Worm (Caenorhabditis elegans): ENCODE data around the gene F22E5.2.
"Not testable (repeated sequence)": the region's sequence is repeated elsewhere in the genome, so short reads cannot be mapped to it uniquely, and the experiment has no call there.

F22E5.2 gene

DNA sequence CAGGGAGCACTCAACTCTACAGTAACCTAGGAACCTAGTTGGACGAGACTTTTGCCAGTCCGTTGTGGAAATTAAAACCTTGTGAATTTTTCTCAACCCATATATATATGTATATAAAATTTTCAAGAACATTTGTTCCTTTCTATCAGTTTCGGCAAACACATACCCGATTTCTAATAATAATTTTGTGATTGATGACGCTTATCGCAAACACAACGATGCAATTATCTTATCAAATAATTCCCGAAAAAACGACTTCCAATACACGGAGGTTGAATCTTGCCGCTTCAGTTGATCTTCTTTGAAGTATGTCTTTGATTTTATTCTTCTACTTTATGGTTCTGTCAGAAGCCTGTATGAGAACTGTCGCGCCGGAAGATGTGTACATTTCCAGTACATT lies at the start of gene F22E5.2:
Gene F22E5.2 (plus strand): TSS at position 301 of the 400 bp plus-strand sequence.
- TF ChIP-seq ets-7 (tag; optimal IDR thresholded peaks at IDR 0.05); tra-4 (tag; optimal IDR thresholded peaks at IDR 0.05); hmg-4 (GFP tag; optimal IDR thresholded peaks at IDR 0.05): not testable (repeated sequence)

DNA sequence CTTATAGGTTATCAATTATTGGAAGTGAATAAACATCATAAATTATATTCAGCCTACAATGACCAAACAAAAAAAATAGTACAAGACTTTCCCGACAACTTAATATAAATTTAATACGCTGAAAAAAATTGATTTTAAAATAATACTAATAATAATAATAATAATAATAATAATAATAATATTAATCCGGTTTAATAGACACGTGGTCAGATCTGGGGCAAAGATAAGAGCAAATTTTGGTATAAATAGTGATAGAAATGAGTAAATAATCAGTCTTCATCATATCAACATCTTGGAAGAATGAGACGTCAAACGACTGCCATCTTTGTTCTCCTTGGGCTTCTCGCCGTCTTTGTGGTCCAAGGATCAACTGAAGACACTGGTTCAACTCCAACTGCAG lies 48.5 kb upstream of the F22E5.2 start, which contains the start of gene msrp-5:
Gene msrp-5 (plus strand): TSS at position 301 of the 400 bp plus-strand sequence.
- not testable (repeated sequence) for TF ChIP-seq tbx-11 (GFP tag; IDR thresholded peaks at IDR 0.05); tra-4 (tag; optimal IDR thresholded peaks at IDR 0.05); ceh-13 (GFP tag; optimal IDR thresholded peaks at IDR 0.05)

ce11 chrII:2619148-2619547 lies 46.0 kb upstream of the F22E5.2 start, which contains the start of gene msrp-6:
Gene msrp-6, plus strand, starts transcription at chrII:2619448.
- TF ChIP-seq tbx-37 (GFP tag; conservative IDR thresholded peaks at IDR 0.05); scrt-1 (GFP tag; IDR thresholded peaks at IDR 0.05); B0310.2 (tag; optimal IDR thresholded peaks at IDR 0.05): not testable (repeated sequence)

- no peak for TF ChIP-seq hnd-1 (tag; optimal IDR thresholded peaks at IDR 0.05)
These were observed 42.7 kb upstream of the F22E5.2 start, which contains the start of gene D2062.5 for ce11 chrII:2622480-2622879. Gene D2062.5, plus strand, starts transcription at chrII:2622780.

ce11 chrII:2622936-2623452 lies 42.2 kb upstream of the F22E5.2 start, which contains the start of gene D2062.4:
Gene D2062.4, plus strand, starts transcription at chrII:2623402.
- not testable (repeated sequence) for TF ChIP-seq ets-7 (tag; optimal IDR thresholded peaks at IDR 0.05); ceh-13 (GFP tag; optimal IDR thresholded peaks at IDR 0.05); hmg-4 (GFP tag; optimal IDR thresholded peaks at IDR 0.05)

DNA sequence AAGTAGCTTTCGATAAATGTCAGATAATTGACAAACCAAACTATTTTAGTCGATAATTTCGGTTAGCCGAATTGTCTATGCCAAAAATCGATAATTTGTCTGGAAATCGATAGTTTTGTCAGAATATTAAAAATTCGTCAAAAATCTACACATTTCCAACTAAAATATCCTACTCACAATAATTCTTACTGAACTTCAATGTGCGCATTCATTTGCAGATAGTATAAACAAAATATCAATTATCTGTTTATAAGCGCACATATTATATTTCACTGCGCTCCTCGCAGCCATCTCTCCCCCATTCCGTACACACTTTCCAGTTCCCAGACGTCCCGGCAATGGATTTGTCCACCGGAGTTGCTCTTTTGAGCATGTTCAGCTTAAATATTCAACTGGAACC lies 40.4 kb upstream of the F22E5.2 start, which contains the start of gene lgc-28:
Gene lgc-28 (plus strand): TSS at position 301 of the 400 bp plus-strand sequence.
- TF ChIP-seq B0310.2 (tag; optimal IDR thresholded peaks at IDR 0.05), result no peak
- no peak for TF ChIP-seq tbx-11 (GFP tag; IDR thresholded peaks at IDR 0.05)
- no peak for TF ChIP-seq ceh-36 (tag; optimal IDR thresholded peaks at IDR 0.05)
- TF ChIP-seq aly-1 (tag; optimal IDR thresholded peaks at IDR 0.05), result no peak
- TF ChIP-seq hmbx-1 (tag; optimal IDR thresholded peaks at IDR 0.05), result no peak
- no peak for TF ChIP-seq pes-1 (GFP tag; IDR thresholded peaks at IDR 0.05)
- TF ChIP-seq tbx-37 (GFP tag; conservative IDR thresholded peaks at IDR 0.05), result no peak
- no peak for TF ChIP-seq ceh-13 (GFP tag; optimal IDR thresholded peaks at IDR 0.05)
- TF ChIP-seq flt-1 (GFP tag; IDR thresholded peaks at IDR 0.05), result no peak
- TF ChIP-seq ama-1 (optimal IDR thresholded peaks at IDR 0.05), result no peak
- no peak for TF ChIP-seq F13C5.2 (tag; optimal IDR thresholded peaks at IDR 0.05)

DNA sequence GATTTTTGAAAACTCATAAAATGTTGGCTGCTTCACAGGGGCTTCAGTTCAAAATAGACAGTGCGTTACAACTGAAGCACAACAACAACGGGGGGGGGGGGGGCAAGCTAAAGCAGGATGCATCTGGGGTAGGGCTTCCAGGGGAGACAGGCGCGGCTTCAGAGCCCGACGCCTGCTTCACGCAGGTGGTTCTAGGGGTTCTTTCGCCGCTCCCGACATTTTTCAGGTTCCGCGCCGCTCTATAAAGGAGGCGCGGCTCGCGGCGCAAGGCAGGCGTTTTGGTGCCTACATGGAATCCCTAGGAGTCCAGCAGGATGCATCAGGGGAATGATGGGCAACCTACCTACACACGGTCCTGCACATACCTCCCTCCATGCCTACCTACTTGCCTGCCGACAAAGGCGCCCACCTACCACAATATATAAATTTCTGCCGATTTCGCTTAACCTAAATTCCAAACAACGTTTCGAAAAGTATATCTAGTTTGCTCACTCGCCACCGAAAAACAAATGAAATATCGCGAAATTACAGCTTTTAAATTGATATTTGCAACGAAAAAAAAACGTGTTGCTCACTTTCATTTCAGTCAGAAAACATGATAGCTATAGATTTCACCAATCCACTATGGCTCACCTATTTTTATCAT lies 37.9 kb upstream of the F22E5.2 start, which contains the start of gene sri-71:
Gene sri-71 (plus strand): TSS at position 596 of the 646 bp plus-strand sequence.
- TF ChIP-seq tbx-37 (GFP tag; conservative IDR thresholded peaks at IDR 0.05) (no peak), pes-1 (GFP tag; IDR thresholded peaks at IDR 0.05) (no peak), hmbx-1 (tag; optimal IDR thresholded peaks at IDR 0.05) (no peak), flt-1 (GFP tag; IDR thresholded peaks at IDR 0.05) (no peak), ceh-36 (tag; optimal IDR thresholded peaks at IDR 0.05) (no peak), hnd-1 (tag; optimal IDR thresholded peaks at IDR 0.05) (no peak), sea-1 (GFP tag; conservative IDR thresholded peaks at IDR 0.05) (no peak), scrt-1 (GFP tag; IDR thresholded peaks at IDR 0.05) (no peak)

DNA sequence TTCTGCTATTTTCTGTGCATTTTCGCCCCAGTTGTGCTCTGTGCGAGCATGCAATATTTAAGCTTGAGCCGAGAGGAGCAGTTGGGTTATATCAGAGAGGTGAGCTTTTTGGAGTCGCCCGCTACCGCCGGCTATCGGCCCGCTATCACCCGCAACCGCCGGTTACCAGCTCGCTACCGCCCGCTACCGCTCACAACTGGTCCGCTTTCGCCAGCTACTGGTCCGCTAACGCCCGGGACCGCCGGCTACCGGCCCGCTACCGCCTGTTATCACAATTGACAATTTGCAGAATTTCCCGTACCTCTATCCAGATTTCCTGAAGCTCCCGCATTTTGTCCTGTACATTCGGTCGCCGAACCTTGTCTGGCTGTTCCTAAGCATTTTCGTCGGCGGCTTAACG lies 36.8 kb upstream of the F22E5.2 start:
- TF ChIP-seq pes-1 (GFP tag; IDR thresholded peaks at IDR 0.05) (no peak), tbx-37 (GFP tag; conservative IDR thresholded peaks at IDR 0.05) (no peak), B0310.2 (tag; optimal IDR thresholded peaks at IDR 0.05) (no peak), tra-4 (tag; optimal IDR thresholded peaks at IDR 0.05) (no peak), ets-7 (tag; optimal IDR thresholded peaks at IDR 0.05) (no peak), sea-1 (GFP tag; conservative IDR thresholded peaks at IDR 0.05) (no peak), flt-1 (GFP tag; IDR thresholded peaks at IDR 0.05) (no peak), ama-1 (optimal IDR thresholded peaks at IDR 0.05) (no peak), hmbx-1 (tag; optimal IDR thresholded peaks at IDR 0.05) (no peak)

DNA sequence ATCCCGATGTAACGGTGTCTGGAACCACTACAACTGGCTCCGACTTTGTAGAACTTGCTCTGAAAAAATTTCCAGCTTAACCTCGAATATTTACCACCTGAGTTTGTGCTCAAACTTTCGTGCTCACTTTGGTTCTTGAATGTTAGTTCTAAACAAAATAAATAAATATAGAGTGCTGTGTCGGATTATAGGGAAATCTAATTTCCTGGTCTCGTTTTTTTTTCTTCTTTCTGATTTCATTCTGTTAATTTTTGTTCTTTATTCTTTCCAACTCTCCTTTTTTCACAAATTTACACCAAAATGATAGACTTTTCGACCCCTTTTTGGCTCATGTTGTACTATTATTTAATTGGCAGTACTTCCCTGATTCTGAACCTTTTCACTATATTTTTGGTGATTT lies 35.9 kb upstream of the F22E5.2 start, which contains the start of gene sri-37:
Gene sri-37 (plus strand): TSS at position 301 of the 400 bp plus-strand sequence.
- TF ChIP-seq hmg-4 (GFP tag; optimal IDR thresholded peaks at IDR 0.05) (no peak), B0310.2 (tag; optimal IDR thresholded peaks at IDR 0.05) (no peak)
